Fruit fly (Drosophila melanogaster): Measurements from ENCODE around the gene CG16890.

The CG16890 gene

dm6 chr2L:13793405-13793804 is 9.3 kb upstream of the CG16890 start, which contains the start of gene Sec71 (continued):
- TF ChIP-seq ewg (GFP tag; optimal IDR thresholded peaks at IDR 0.05) (no peak), CG7928 (GFP tag; optimal IDR thresholded peaks at IDR 0.05) (no peak), aop (GFP tag; IDR thresholded peaks at IDR 0.05) (no peak), Nf-YB (GFP tag; optimal IDR thresholded peaks at IDR 0.05) (no peak), CG9437 (GFP tag; optimal IDR thresholded peaks at IDR 0.05) (no peak), CG3847 (GFP tag; IDR thresholded peaks at IDR 0.05) (peak; percentile 31; the same call in 1 of the 2 replicates), CG11085 (GFP tag; IDR thresholded peaks at IDR 0.05) (no peak), CG18476 (GFP tag; optimal IDR thresholded peaks at IDR 0.05) (no peak), Mes4 (GFP tag; optimal IDR thresholded peaks at IDR 0.05) (no peak), Dp (GFP tag; optimal IDR thresholded peaks at IDR 0.05) (peak; percentile 68), gt (GFP tag; IDR thresholded peaks at IDR 0.05) (no peak), mld (GFP tag; IDR thresholded peaks at IDR 0.05; ENCODE audit: partially characterized antibody) (no peak), pita (GFP tag; optimal IDR thresholded peaks at IDR 0.05) (no peak), cas (GFP tag; IDR thresholded peaks at IDR 0.05) (no peak), ftz-f1 (GFP tag; optimal IDR thresholded peaks at IDR 0.05) (peak; percentile 76), Fer2 (tag; optimal IDR thresholded peaks at IDR 0.05) (no peak), CG6689 (GFP tag; IDR thresholded peaks at IDR 0.05) (no peak), Fer1 (GFP tag; optimal IDR thresholded peaks at IDR 0.05) (no peak), az2 (GFP tag; optimal IDR thresholded peaks at IDR 0.05) (no peak), HmgZ (tag; optimal IDR thresholded peaks at IDR 0.05) (peak; percentile 48), sob (GFP tag; IDR thresholded peaks at IDR 0.05) (no peak), emc (GFP tag; optimal IDR thresholded peaks at IDR 0.05) (no peak), Hr39 (optimal IDR thresholded peaks at IDR 0.05) (no peak), pros (GFP tag; optimal IDR thresholded peaks at IDR 0.05) (no peak), inv (GFP tag; IDR thresholded peaks at IDR 0.05; ENCODE audit: partially characterized antibody) (no peak), sd (tag; optimal IDR thresholded peaks at IDR 0.05) (no peak), amos (GFP tag; IDR thresholded peaks at IDR 0.05; ENCODE audit: partially characterized antibody) (no peak), Blimp-1 (GFP tag; optimal IDR thresholded peaks at IDR 0.05) (no peak), CG1024 (GFP tag; IDR thresholded peaks at IDR 0.05) (no peak), CG12299 (tag; optimal IDR thresholded peaks at IDR 0.05) (no peak), CG17359 (tag; optimal IDR thresholded peaks at IDR 0.05) (no peak), otp (GFP tag; IDR thresholded peaks at IDR 0.05) (no peak), CG2116 (GFP tag; optimal IDR thresholded peaks at IDR 0.05) (peak; percentile 1), CG6791 (GFP tag; IDR thresholded peaks at IDR 0.05; ENCODE audit: partially characterized antibody) (no peak), CG18011 (GFP tag; optimal IDR thresholded peaks at IDR 0.05) (no peak), CG3995 (GFP tag; optimal IDR thresholded peaks at IDR 0.05) (peak; percentile 6), CG17361 (GFP tag; IDR thresholded peaks at IDR 0.05) (no peak), sisA (GFP tag; IDR thresholded peaks at IDR 0.05) (no peak), Asciz (GFP tag; optimal IDR thresholded peaks at IDR 0.05) (no peak), vfl (GFP tag; optimal IDR thresholded peaks at IDR 0.05) (no peak), CG3838 (GFP tag; optimal IDR thresholded peaks at IDR 0.05) (no peak), BEAF-32 (GFP tag; optimal IDR thresholded peaks at IDR 0.05) (peak; percentile 31), MESR4 (GFP tag; optimal IDR thresholded peaks at IDR 0.05) (peak; percentile 99), danr (GFP tag; IDR thresholded peaks at IDR 0.05) (no peak), chinmo (GFP tag; IDR thresholded peaks at IDR 0.05; ENCODE audit: partially characterized antibody) (no peak), CG4328 (GFP tag; optimal IDR thresholded peaks at IDR 0.05) (no peak), CG12659 (GFP tag; optimal IDR thresholded peaks at IDR 0.05) (peak; percentile 39), CG6813 (GFP tag; optimal IDR thresholded peaks at IDR 0.05) (no peak), Sin3A (optimal IDR thresholded peaks at IDR 0.05) (peak; percentile 34), Hmr (GFP tag; optimal IDR thresholded peaks at IDR 0.05) (no peak), CkIIα-i1 (GFP tag; IDR thresholded peaks at IDR 0.05) (no peak), Sry-δ (GFP tag; optimal IDR thresholded peaks at IDR 0.05) (peak; percentile 22)
